Worm (Caenorhabditis elegans) whole organism, early embryonic: ENCODE data around the gene F52E10.2.

ENCODE experiments used
- B0310.2 ChIP-seq: sonication (generic microtip); optimal IDR thresholded peaks from 2 replicates; lab custom pipeline; 2016; ENCODE audit warnings: mild to moderate bottlenecking, missing genetic modification characterization, missing compliant biosample characterization
- F13C5.2 ChIP-seq: sonication (generic microtip); optimal IDR thresholded peaks from 2 replicates; lab custom pipeline; 2017; ENCODE audit warnings: mild to moderate bottlenecking, missing genetic modification characterization, inconsistent platforms, missing compliant biosample characterization
- aly-1 ChIP-seq: sonication (generic microtip); optimal IDR thresholded peaks from 2 replicates; lab custom pipeline; 2016; ENCODE audit warnings: missing genetic modification characterization, missing compliant biosample characterization
- ama-1 ChIP-seq: fragments of 150-350 bp; optimal IDR thresholded peaks from 2 replicates; lab custom pipeline; 2014
- ceh-13 ChIP-seq: fragments of 200-800 bp; sonication (Bioruptor generic); optimal IDR thresholded peaks from 2 replicates; lab custom pipeline; 2018; ENCODE audit warnings: mild to moderate bottlenecking, missing genetic modification characterization, missing compliant biosample characterization
- ceh-36 ChIP-seq: sonication (generic microtip); optimal IDR thresholded peaks from 2 replicates; lab custom pipeline; 2016; ENCODE audit warnings: missing genetic modification characterization, inconsistent platforms, missing compliant biosample characterization
- ets-7 ChIP-seq: sonication (generic microtip); optimal IDR thresholded peaks from 2 replicates; lab custom pipeline; 2016; ENCODE audit warnings: missing genotype, missing genetic modification characterization, missing compliant biosample characterization
- flt-1 ChIP-seq: fragments of 200-800 bp; sonication (Bioruptor generic); IDR thresholded peaks from 2 replicates; pipeline ENCODE4 v1.3.6; 2022; ENCODE audit warnings: missing genetic modification characterization, missing compliant biosample characterization
- hmbx-1 ChIP-seq: sonication (generic microtip); optimal IDR thresholded peaks from 2 replicates; lab custom pipeline; 2016; ENCODE audit warnings: mild to moderate bottlenecking, missing genetic modification characterization, missing compliant biosample characterization
- hmg-4 ChIP-seq: fragments of 200-800 bp; sonication (Bioruptor generic); optimal IDR thresholded peaks from 2 replicates; lab custom pipeline; 2018; ENCODE audit warnings: mild to moderate bottlenecking, missing genetic modification characterization, missing compliant biosample characterization
- hnd-1 ChIP-seq: sonication (generic microtip); optimal IDR thresholded peaks from 2 replicates; lab custom pipeline; 2016; ENCODE audit warnings: missing genetic modification characterization, missing compliant biosample characterization
- pes-1 ChIP-seq: fragments of 200-800 bp; sonication (Bioruptor generic); IDR thresholded peaks from 2 replicates; pipeline ENCODE4 v1.3.6; 2022; ENCODE audit warnings: missing genetic modification reagents, missing genetic modification characterization, missing compliant biosample characterization
- scrt-1 ChIP-seq: fragments of 200-800 bp; sonication (Bioruptor generic); IDR thresholded peaks from 2 replicates; pipeline ENCODE4 v1.3.6; 2022; ENCODE audit warnings: missing genetic modification characterization, missing compliant biosample characterization
- sea-1 ChIP-seq: fragments of 200-800 bp; sonication (Bioruptor generic); conservative IDR thresholded peaks from 2 replicates; pipeline ENCODE4 v1.3.6; 2022; ENCODE audit warnings: missing genetic modification characterization, missing compliant biosample characterization
- tbx-11 ChIP-seq: fragments of 200-800 bp; sonication (Bioruptor generic); IDR thresholded peaks from 2 replicates; pipeline ENCODE4 v1.3.6; 2022; ENCODE audit warnings: missing genetic modification characterization, missing compliant biosample characterization
- tbx-37 ChIP-seq: fragments of 200-800 bp; sonication (Bioruptor generic); conservative IDR thresholded peaks from 2 replicates; pipeline ENCODE4 v1.3.6; 2022; ENCODE audit warnings: missing genetic modification reagents, missing genetic modification characterization, missing compliant biosample characterization
- tra-4 ChIP-seq: sonication (generic microtip); optimal IDR thresholded peaks from 2 replicates; lab custom pipeline; 2017; ENCODE audit warnings: missing genetic modification characterization, missing compliant biosample characterization

Gene F52E10.2

DNA sequence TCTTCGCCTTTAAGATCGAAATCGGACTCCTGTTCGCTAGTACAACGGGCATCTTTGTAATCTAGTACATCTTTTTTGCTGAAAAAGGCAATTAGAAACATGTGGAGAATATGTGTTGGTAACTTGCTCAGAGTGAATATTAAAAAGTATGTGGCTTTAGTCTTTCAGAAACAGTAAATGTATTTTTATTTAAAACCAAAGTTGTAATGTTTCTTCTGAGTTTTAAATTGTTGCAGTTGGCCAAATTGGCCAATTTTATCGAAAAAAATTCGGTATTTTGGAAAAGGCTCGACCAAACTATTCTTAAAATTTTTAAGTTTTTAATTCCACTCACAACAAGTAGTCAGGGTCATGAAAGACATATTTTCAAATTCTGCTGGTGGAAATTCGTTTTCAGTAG is at the start of gene F52E10.2:
F52E10.2 (minus strand) TSS at position 101 of the 400 bp plus-strand sequence.
- no peak for TF ChIP-seq ama-1 (lab: Kevin White, UChicago)

DNA sequence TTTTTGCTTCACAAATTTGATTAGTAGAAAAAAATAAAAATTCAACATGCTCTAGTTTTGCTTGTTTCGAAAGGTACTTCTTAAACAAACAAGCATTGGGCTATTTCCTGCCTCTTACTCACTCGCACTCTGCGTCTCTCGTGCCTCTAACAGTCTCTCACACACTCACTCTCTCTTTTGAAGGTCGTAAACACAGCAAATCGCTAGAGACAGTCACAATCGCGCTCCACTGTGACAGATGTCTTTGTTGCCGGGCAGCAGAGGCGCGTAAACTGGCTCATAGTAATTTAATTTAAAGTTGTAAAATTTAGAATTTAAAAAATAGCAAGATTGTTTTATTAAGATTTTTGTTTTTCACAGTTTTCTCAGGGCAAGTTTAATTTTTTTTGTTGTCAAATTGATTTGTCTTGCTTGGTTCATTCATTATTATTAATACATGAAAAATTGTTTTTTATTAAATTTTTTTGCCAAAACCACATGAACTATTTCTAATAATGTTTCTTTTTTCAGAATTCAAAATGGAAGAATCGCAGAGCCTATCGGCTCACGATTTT is 49.0 kb upstream of the F52E10.2 start, which contains the start of gene taf-3:
taf-3 (plus strand) TSS at position 504 of the 554 bp plus-strand sequence.
- TF ChIP-seq ceh-13: no peak
- no peak for TF ChIP-seq ets-7 (tag; lab: Kevin White, UChicago)
- no peak for TF ChIP-seq ama-1 (lab: Kevin White, UChicago)
- no peak for TF ChIP-seq tra-4
- TF ChIP-seq F13C5.2 (tag; lab: Kevin White, UChicago): peak; percentile 22

DNA sequence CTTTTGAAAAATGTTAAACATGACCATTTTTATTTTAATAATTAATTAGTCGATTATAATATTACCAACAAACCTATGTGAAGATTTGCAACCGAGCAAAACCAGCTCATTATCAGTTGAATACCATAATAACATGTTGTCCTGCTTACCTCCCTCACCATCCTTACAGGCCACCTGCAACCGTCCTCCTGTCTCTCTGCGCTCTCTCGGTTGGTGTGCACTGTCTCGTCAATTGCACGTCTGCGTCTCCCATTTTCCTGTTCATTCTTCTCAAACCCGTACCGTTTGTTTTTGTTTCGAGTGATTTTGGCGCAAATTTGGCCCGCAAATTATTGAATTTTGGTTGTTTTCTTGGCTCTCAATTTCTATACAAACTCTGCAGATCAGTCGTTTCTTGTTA is 48.4 kb upstream of the F52E10.2 start:
- TF ChIP-seq pes-1: no peak
- TF ChIP-seq tbx-37 (GFP tag; lab: Robert Waterston, UW): no peak
- TF ChIP-seq sea-1 (GFP tag; lab: Robert Waterston, UW): no peak
- no peak for TF ChIP-seq tra-4
- TF ChIP-seq ceh-13: no peak

DNA sequence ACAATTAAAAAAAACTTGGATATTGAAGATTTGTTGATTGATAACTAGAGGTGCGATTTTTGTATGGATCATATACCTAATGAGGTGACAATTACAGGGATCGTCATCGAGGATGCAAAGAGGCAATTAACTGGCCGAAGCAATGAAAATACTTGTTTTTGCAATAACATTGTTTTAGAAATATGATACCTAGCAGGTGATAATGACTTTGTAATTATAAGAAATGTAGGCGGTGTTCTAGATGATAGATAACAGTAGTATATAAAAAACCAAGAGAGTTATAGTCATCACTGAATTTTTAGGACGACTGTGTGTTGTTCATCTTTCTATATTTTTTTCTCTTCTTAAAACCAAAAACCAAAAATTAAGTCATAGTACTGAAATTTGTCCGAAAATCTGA is 45.3 kb upstream of the F52E10.2 start, which contains the start of gene C11G6.2:
C11G6.2 (plus strand) TSS at position 301 of the 400 bp plus-strand sequence.
- TF ChIP-seq tbx-11 (GFP tag; lab: Robert Waterston, UW): no peak
- no peak for TF ChIP-seq aly-1 (tag; lab: Kevin White, UChicago)
- no peak for TF ChIP-seq ama-1 (lab: Kevin White, UChicago)
- no peak for TF ChIP-seq hmg-4 (GFP tag; lab: Kevin White, UChicago)
- no peak for TF ChIP-seq tra-4
- no peak for TF ChIP-seq sea-1 (GFP tag; lab: Robert Waterston, UW)
- TF ChIP-seq pes-1: no peak
- TF ChIP-seq scrt-1: no peak
- TF ChIP-seq F13C5.2 (tag; lab: Kevin White, UChicago): no peak
- TF ChIP-seq hnd-1 (tag; lab: Kevin White, UChicago): no peak

DNA sequence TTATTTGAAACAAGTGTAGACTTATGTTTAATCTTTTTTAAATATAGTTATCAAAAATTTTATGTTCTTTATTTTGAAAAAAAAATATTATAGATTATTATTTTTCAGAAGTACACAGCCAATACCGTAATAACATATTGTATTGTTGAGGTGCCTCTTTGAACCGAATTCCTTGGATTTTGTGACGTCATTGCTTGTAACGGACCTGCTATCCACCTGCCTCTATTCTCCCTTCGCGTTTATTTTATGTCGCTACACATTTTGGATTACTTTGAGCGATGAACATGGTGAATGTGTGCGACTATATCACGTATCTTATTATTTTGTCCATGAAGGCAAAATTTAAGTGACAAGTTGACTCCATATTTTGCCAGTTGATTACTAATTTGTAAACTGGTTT is 44.2 kb upstream of the F52E10.2 start:
- TF ChIP-seq sea-1 (GFP tag; lab: Robert Waterston, UW): no peak
- no peak for TF ChIP-seq hnd-1 (tag; lab: Kevin White, UChicago)
- no peak for TF ChIP-seq B0310.2 (tag; lab: Kevin White, UChicago)
- no peak for TF ChIP-seq scrt-1
- no peak for TF ChIP-seq flt-1 (GFP tag; lab: Robert Waterston, UW)
- TF ChIP-seq F13C5.2 (tag; lab: Kevin White, UChicago): no peak
- TF ChIP-seq aly-1 (tag; lab: Kevin White, UChicago): no peak
- TF ChIP-seq hmbx-1 (tag; lab: Kevin White, UChicago): no peak
- TF ChIP-seq ceh-13: no peak
- TF ChIP-seq tbx-37 (GFP tag; lab: Robert Waterston, UW): no peak
- no peak for TF ChIP-seq hmg-4 (GFP tag; lab: Kevin White, UChicago)
- TF ChIP-seq tra-4: no peak
- TF ChIP-seq ets-7 (tag; lab: Kevin White, UChicago): no peak
- TF ChIP-seq tbx-11 (GFP tag; lab: Robert Waterston, UW): no peak
- no peak for TF ChIP-seq ama-1 (lab: Kevin White, UChicago)
- TF ChIP-seq ceh-36: no peak
- TF ChIP-seq pes-1: no peak

DNA sequence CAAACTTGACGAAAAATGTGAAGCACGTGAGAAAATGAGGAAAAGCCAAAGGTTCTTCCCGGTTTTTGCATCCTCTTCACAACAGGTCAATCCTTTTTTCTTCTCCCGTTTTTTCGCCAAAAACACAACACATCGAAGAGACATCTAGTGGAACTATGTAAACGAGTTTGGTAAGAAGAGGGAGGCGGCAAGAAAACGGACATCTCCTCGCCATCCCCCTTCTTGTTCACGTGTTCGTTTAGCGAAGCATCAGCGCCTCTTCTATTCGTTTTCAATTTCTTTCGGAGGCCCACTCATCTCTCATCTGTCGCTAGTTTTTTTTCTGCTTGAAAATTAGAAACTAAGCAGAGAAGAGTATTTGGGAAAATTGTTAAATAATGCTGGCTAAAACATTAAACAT is 41.2 kb upstream of the F52E10.2 start:
- TF ChIP-seq ceh-36 (no peak), aly-1 (tag; lab: Kevin White, UChicago) (no peak), F13C5.2 (tag; lab: Kevin White, UChicago) (no peak), ets-7 (tag; lab: Kevin White, UChicago) (no peak), tbx-37 (GFP tag; lab: Robert Waterston, UW) (no peak), ama-1 (lab: Kevin White, UChicago) (no peak), sea-1 (GFP tag; lab: Robert Waterston, UW) (no peak), hmg-4 (GFP tag; lab: Kevin White, UChicago) (no peak), B0310.2 (tag; lab: Kevin White, UChicago) (no peak), tbx-11 (GFP tag; lab: Robert Waterston, UW) (no peak), tra-4 (no peak), flt-1 (GFP tag; lab: Robert Waterston, UW) (no peak), scrt-1 (no peak)

DNA sequence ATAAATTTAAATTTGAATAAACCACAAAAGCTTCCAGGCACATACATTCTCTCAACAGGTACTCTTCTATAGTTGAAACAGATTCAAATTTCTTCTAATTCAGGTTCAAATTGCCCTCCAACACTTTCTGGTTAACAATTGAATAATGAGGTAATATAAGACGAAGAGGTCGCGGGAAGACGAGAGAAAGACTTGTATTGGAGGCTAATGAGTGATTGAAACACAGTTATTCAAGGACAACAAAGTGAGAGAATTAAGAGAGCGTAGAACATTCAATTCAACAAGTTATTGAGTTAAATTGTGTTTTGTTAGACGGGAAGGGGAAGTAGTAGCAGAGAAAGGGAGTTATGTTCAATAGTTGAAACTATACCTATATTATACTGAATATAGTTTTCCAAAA is 38.9 kb upstream of the F52E10.2 start:
- TF ChIP-seq sea-1 (GFP tag; lab: Robert Waterston, UW) (no peak), F13C5.2 (tag; lab: Kevin White, UChicago) (no peak), tbx-11 (GFP tag; lab: Robert Waterston, UW) (no peak), ceh-36 (no peak), hmbx-1 (tag; lab: Kevin White, UChicago) (no peak), tra-4 (no peak), ets-7 (tag; lab: Kevin White, UChicago) (no peak), flt-1 (GFP tag; lab: Robert Waterston, UW) (no peak), B0310.2 (tag; lab: Kevin White, UChicago) (no peak), hmg-4 (GFP tag; lab: Kevin White, UChicago) (no peak), tbx-37 (GFP tag; lab: Robert Waterston, UW) (no peak), scrt-1 (no peak), aly-1 (tag; lab: Kevin White, UChicago) (no peak), ceh-13 (no peak), pes-1 (no peak), ama-1 (lab: Kevin White, UChicago) (no peak), hnd-1 (tag; lab: Kevin White, UChicago) (no peak)

DNA sequence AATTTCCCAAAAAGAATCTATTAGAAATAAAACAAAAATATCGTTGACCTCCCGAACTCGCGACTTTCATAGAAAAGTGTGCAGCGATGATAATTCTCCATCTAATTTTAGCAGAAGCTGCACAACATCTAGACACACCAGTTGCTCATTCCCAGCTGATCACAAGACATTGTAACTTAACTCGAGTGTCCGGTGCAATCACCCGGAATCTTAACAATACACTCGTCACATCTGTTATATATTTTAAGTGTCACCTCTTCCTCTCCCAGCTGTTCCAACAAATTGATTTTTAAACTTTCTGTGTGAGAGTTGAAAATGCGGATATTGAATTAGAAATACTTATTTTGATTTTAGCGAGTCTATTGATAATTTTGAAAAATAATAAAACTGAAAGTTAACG is 38.3 kb upstream of the F52E10.2 start:
- TF ChIP-seq ceh-36 (no peak), hmbx-1 (tag; lab: Kevin White, UChicago) (no peak), aly-1 (tag; lab: Kevin White, UChicago) (no peak), F13C5.2 (tag; lab: Kevin White, UChicago) (no peak), scrt-1 (no peak), ceh-13 (no peak), tbx-37 (GFP tag; lab: Robert Waterston, UW) (no peak), ets-7 (tag; lab: Kevin White, UChicago) (no peak)
